Worm (Caenorhabditis elegans): ENCODE results near the gene xpo-1.

DNA sequence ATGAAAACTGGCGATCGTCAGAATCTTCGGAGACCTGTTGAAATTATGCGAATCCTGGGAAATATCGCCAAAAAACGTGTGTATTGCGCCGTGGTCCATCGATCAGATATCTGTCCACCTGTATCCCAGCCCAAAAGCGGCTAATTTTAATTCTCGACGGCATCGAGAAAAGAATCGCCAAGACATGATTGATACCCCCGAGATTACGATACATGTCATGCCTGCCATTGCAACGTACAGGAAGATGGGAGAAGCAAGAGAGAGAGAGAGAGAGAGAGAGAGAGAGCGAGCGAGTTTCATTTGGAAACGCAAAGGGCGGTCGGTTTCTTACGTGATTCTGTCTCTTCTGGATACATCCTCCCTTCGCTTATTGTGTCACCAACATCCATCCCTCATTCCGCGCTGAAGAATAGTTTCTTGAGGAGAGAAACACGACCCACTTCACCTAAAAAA, 30.7 kb upstream of the xpo-1 start, which contains the start of gene grl-10:
- TF ChIP-seq M03D4.4 (tag; optimal IDR thresholded peaks at IDR 0.05) = no peak
- no peak for TF ChIP-seq blmp-1 (tag; optimal IDR thresholded peaks at IDR 0.05)
- no peak for TF ChIP-seq nhr-28 (tag; optimal IDR thresholded peaks at IDR 0.05)
- peak; percentile 70 for TF ChIP-seq elt-1 (tag; optimal IDR thresholded peaks at IDR 0.05; ENCODE audit: borderline replicate concordance, insufficient read depth)
- no peak for TF ChIP-seq unc-62 (GFP tag; optimal IDR thresholded peaks at IDR 0.05)
